Worm (Caenorhabditis elegans): ENCODE data around the gene hacl-1.
A peak's percentile ranks its signal among the peaks of the same experiment; 100 is the strongest.

hacl-1 gene

ce11 chrII:11501956-11502355, 9.2 kb upstream of the hacl-1 start:
- TF ChIP-seq mdl-1 (tag; optimal IDR thresholded peaks at IDR 0.05) (no peak), nhr-20 (tag; optimal IDR thresholded peaks at IDR 0.05) (peak; percentile 7), blmp-1 (tag; optimal IDR thresholded peaks at IDR 0.05) (peak; percentile 100), ces-1 (GFP tag; optimal IDR thresholded peaks at IDR 0.05) (no peak), elt-3 (tag; optimal IDR thresholded peaks at IDR 0.05) (peak; percentile 28 to 96 (median 84))

ce11 chrII:11500198-11500597, 7.4 kb upstream of the hacl-1 start, which contains the start of gene B0334.20:
B0334.20 (minus strand) TSS chrII:11500459.
- no peak for TF ChIP-seq ama-1 (optimal IDR thresholded peaks at IDR 0.05)
- TF ChIP-seq isw-1 (GFP tag; IDR thresholded peaks at IDR 0.05) = no peak
- no peak for TF ChIP-seq irx-1 (tag; optimal IDR thresholded peaks at IDR 0.05)

- no peak for TF ChIP-seq dpl-1 (GFP tag; optimal IDR thresholded peaks at IDR 0.05)
- TF ChIP-seq nhr-76 (tag; optimal IDR thresholded peaks at IDR 0.05) = no peak
- TF ChIP-seq nhr-12 (tag; optimal IDR thresholded peaks at IDR 0.05) = no peak
- no peak for TF ChIP-seq dsc-1 (tag; optimal IDR thresholded peaks at IDR 0.05)
- TF ChIP-seq ztf-11 (tag; optimal IDR thresholded peaks at IDR 0.05) = no peak
- no peak for TF ChIP-seq irx-1 (tag; optimal IDR thresholded peaks at IDR 0.05)
- TF ChIP-seq ceh-90 (tag; optimal IDR thresholded peaks at IDR 0.05) = no peak
- no peak for TF ChIP-seq hlh-17 (GFP tag; optimal IDR thresholded peaks at IDR 0.05; ENCODE audit: borderline replicate concordance)
Observed at ce11 chrII:11497365-11497764, 4.6 kb upstream of the hacl-1 start, which contains the start of gene B0334.5. B0334.5 (plus strand) TSS chrII:11497665.

- TF ChIP-seq pag-3 (tag; optimal IDR thresholded peaks at IDR 0.05; ENCODE audit: borderline replicate concordance, insufficient read depth) = no peak
- no peak for TF ChIP-seq egl-27 (tag; optimal IDR thresholded peaks at IDR 0.05)
- no peak for TF ChIP-seq egl-13 (tag; optimal IDR thresholded peaks at IDR 0.05)
- TF ChIP-seq aha-1 (tag; optimal IDR thresholded peaks at IDR 0.05) = no peak
- no peak for TF ChIP-seq mab-9 (GFP tag; IDR thresholded peaks at IDR 0.05)
- no peak for TF ChIP-seq swsn-7 (tag; optimal IDR thresholded peaks at IDR 0.05)
- TF ChIP-seq lin-14 (GFP tag; optimal IDR thresholded peaks at IDR 0.05) = peak; percentile 45
- no peak for TF ChIP-seq pax-3 (tag; optimal IDR thresholded peaks at IDR 0.05)
- peak; percentile 14 for TF ChIP-seq lir-3 (tag; optimal IDR thresholded peaks at IDR 0.05; ENCODE audit: poor library complexity)
- TF ChIP-seq snpc-4 (tag; optimal IDR thresholded peaks at IDR 0.05) = no peak
- TF ChIP-seq xbp-1 (tag; optimal IDR thresholded peaks at IDR 0.05) = no peak
- no peak for TF ChIP-seq nhr-12 (tag; optimal IDR thresholded peaks at IDR 0.05)
- TF ChIP-seq efl-3 (GFP tag; optimal IDR thresholded peaks at IDR 0.05) = no peak
- no peak for TF ChIP-seq hpl-2 (GFP tag; optimal IDR thresholded peaks at IDR 0.05)
- no peak for TF ChIP-seq nhr-20 (tag; optimal IDR thresholded peaks at IDR 0.05)
- no peak for TF ChIP-seq ceh-82 (tag; optimal IDR thresholded peaks at IDR 0.05)
- no peak for TF ChIP-seq fkh-4 (tag; optimal IDR thresholded peaks at IDR 0.05; ENCODE audit: borderline replicate concordance)
- TF ChIP-seq nhr-77 (tag; optimal IDR thresholded peaks at IDR 0.05) = no peak
- no peak for TF ChIP-seq C34B4.2 (tag; optimal IDR thresholded peaks at IDR 0.05)
- TF ChIP-seq efl-1 (optimal IDR thresholded peaks at IDR 0.05) = peak; percentile 3 to 15
- TF ChIP-seq efl-1 (GFP tag; optimal IDR thresholded peaks at IDR 0.05 in 1 of 2) = no peak
- no peak for TF ChIP-seq elt-3 (tag; optimal IDR thresholded peaks at IDR 0.05)
- TF ChIP-seq ces-1 (GFP tag; optimal IDR thresholded peaks at IDR 0.05) = no peak
- TF ChIP-seq lin-39 (tag; optimal IDR thresholded peaks at IDR 0.05) = peak; percentile 73
- TF ChIP-seq rnt-1 (tag; optimal IDR thresholded peaks at IDR 0.05) = peak; percentile 75
- TF ChIP-seq unc-98 (GFP tag; IDR thresholded peaks at IDR 0.05) = no peak
- no peak for TF ChIP-seq dpl-1 (GFP tag; optimal IDR thresholded peaks at IDR 0.05)
- peak; percentile 31 for TF ChIP-seq nhr-19 (GFP tag; conservative IDR thresholded peaks at IDR 0.05)
- no peak for TF ChIP-seq nhr-11 (tag; optimal IDR thresholded peaks at IDR 0.05)
- peak in 1 of 2 experiments; percentile 42 for TF ChIP-seq lsy-2 (tag; optimal IDR thresholded peaks at IDR 0.05)
- TF ChIP-seq nhr-85 (tag) = no peak
- peak; percentile 47 for TF ChIP-seq nhr-71 (tag; optimal IDR thresholded peaks at IDR 0.05)
- no peak for TF ChIP-seq hlh-4 (tag; optimal IDR thresholded peaks at IDR 0.05)
- no peak for TF ChIP-seq sox-4 (tag; optimal IDR thresholded peaks at IDR 0.05)
- TF ChIP-seq ztf-11 (tag; optimal IDR thresholded peaks at IDR 0.05) = no peak
- TF ChIP-seq nhr-237 (tag; optimal IDR thresholded peaks at IDR 0.05) = no peak
Observed at ce11 chrII:11496767-11497166, 4.0 kb upstream of the hacl-1 start, which contains the start of gene emc-5. emc-5 (plus strand) TSS chrII:11496780.
